Fruit fly (Drosophila melanogaster): ENCODE data around the gene da.

- TF ChIP-seq CG6276 (GFP tag; optimal IDR thresholded peaks at IDR 0.05) (no peak), CG4318 (GFP tag; optimal IDR thresholded peaks at IDR 0.05) (no peak)
Observed at dm6 chr2L:10372297-10372696, 15.6 kb upstream of the da start.
